Fruit fly (Drosophila melanogaster) whole organism, embryonic: ENCODE data around the gene CG4025.
A peak's percentile ranks its signal among the peaks of the same experiment; 100 is the strongest.

Experiments used
- Antp ChIP-seq: fragments of 200-800 bp; sonication (Bioruptor generic); optimal IDR thresholded peaks from 3 replicates; lab custom pipeline; 2016; ENCODE audit warnings: missing biosample characterization, missing genetic modification characterization
- Asciz ChIP-seq: fragments of 200-800 bp; sonication (Bioruptor generic); optimal IDR thresholded peaks from 2 replicates; lab custom pipeline; 2017; ENCODE audit warnings: missing biosample characterization, mild to moderate bottlenecking, missing genetic modification characterization, missing genetic modification reagents
- Atf6 ChIP-seq: fragments of 200-800 bp; sonication (Bioruptor generic); IDR thresholded peaks from 2 replicates; pipeline ENCODE4 v1.3.6; 2022; ENCODE audit warnings: missing biosample characterization, missing genetic modification characterization
- B-H1 ChIP-seq: fragments of 200-800 bp; sonication (Bioruptor generic); IDR thresholded peaks from 3 replicates; pipeline ENCODE4 v1.3.6; 2022; ENCODE audit warnings: missing biosample characterization, missing genetic modification characterization
- C15 ChIP-seq: fragments of 200-800 bp; sonication (Bioruptor generic); IDR thresholded peaks from 3 replicates; pipeline ENCODE4 v1.3.6; 2022; ENCODE audit warnings: missing biosample characterization, missing genetic modification characterization
- CG11398 ChIP-seq: fragments of 200-800 bp; sonication (Bioruptor generic); optimal IDR thresholded peaks from 2 replicates; lab custom pipeline; 2016; ENCODE audit warnings: missing biosample characterization, missing genetic modification characterization
- CG11695 ChIP-seq: fragments of 200-800 bp; sonication (Bioruptor generic); IDR thresholded peaks from 3 replicates; pipeline ENCODE4 v1.3.6; 2022; ENCODE audit warnings: missing biosample characterization, missing genetic modification characterization
- CG12942 ChIP-seq: fragments of 200-800 bp; sonication (Bioruptor generic); optimal IDR thresholded peaks from 3 replicates; lab custom pipeline; 2016; ENCODE audit warnings: missing biosample characterization, missing genetic modification characterization
- CG13894 ChIP-seq: fragments of 200-800 bp; sonication (Bioruptor generic); optimal IDR thresholded peaks from 3 replicates; lab custom pipeline; 2018; ENCODE audit warnings: missing biosample characterization, mild to moderate bottlenecking, missing genetic modification characterization, moderate library complexity
- CG14014 ChIP-seq: fragments of 200-800 bp; sonication (Bioruptor generic); IDR thresholded peaks from 2 replicates; pipeline ENCODE4 v1.3.6; 2022; ENCODE audit warnings: missing biosample characterization, missing genetic modification characterization
- CG2129 ChIP-seq: fragments of 200-800 bp; sonication (Bioruptor generic); IDR thresholded peaks from 2 replicates; pipeline ENCODE4 v1.3.6; 2022; ENCODE audit warnings: missing biosample characterization, missing genetic modification characterization; ENCODE audit not compliant: partially characterized antibody
- CG2875 ChIP-seq: fragments of 200-800 bp; sonication (Bioruptor generic); optimal IDR thresholded peaks from 2 replicates; lab custom pipeline; 2017; ENCODE audit warnings: missing biosample characterization, mild to moderate bottlenecking, missing genetic modification characterization, missing genetic modification reagents
- CG30403 ChIP-seq: fragments of 200-800 bp; sonication (Bioruptor generic); optimal IDR thresholded peaks from 3 replicates; lab custom pipeline; 2016; ENCODE audit warnings: missing biosample characterization, missing genetic modification characterization
- CG3163 ChIP-seq: fragments of 200-800 bp; sonication (Bioruptor generic); optimal IDR thresholded peaks from 3 replicates; lab custom pipeline; 2016; ENCODE audit warnings: missing biosample characterization, missing genetic modification characterization
- CG4617 ChIP-seq: fragments of 200-800 bp; sonication (Bioruptor generic); optimal IDR thresholded peaks from 3 replicates; lab custom pipeline; 2016; ENCODE audit warnings: missing biosample characterization, missing genetic modification characterization, borderline replicate concordance
- CG4707 ChIP-seq: fragments of 200-800 bp; sonication (Bioruptor generic); optimal IDR thresholded peaks from 2 replicates; lab custom pipeline; 2018; ENCODE audit warnings: missing biosample characterization, mild to moderate bottlenecking, missing genetic modification characterization, moderate library complexity
- CG4730 ChIP-seq: fragments of 200-800 bp; sonication (Bioruptor generic); IDR thresholded peaks from 2 replicates; pipeline ENCODE4 v1.3.6; 2022; ENCODE audit warnings: missing biosample characterization, missing genetic modification characterization
- CG5953 ChIP-seq: fragments of 200-800 bp; sonication (Bioruptor generic); IDR thresholded peaks from 2 replicates; pipeline ENCODE4 v1.3.6; 2022; ENCODE audit warnings: missing biosample characterization, missing genetic modification characterization
- CG6254 ChIP-seq: fragments of 200-800 bp; sonication (Bioruptor generic); optimal IDR thresholded peaks from 3 replicates; lab custom pipeline; 2017; ENCODE audit warnings: mild to moderate bottlenecking, missing biosample characterization, missing genetic modification reagents, missing genetic modification characterization
- CG6765 ChIP-seq: fragments of 200-800 bp; sonication (Bioruptor generic); optimal IDR thresholded peaks from 3 replicates; lab custom pipeline; 2017; ENCODE audit warnings: missing biosample characterization, mild to moderate bottlenecking, missing genetic modification characterization
- CG6854 ChIP-seq: fragments of 200-800 bp; sonication (Bioruptor generic); optimal IDR thresholded peaks from 3 replicates; lab custom pipeline; 2017; ENCODE audit warnings: missing biosample characterization, mild to moderate bottlenecking, missing genetic modification characterization
- CG7987 ChIP-seq: fragments of 200-800 bp; sonication (Bioruptor generic); optimal IDR thresholded peaks from 2 replicates; lab custom pipeline; 2018; ENCODE audit warnings: missing biosample characterization, mild to moderate bottlenecking, missing genetic modification characterization, moderate library complexity
- CG8089 ChIP-seq: fragments of 200-800 bp; sonication (Bioruptor generic); optimal IDR thresholded peaks from 3 replicates; lab custom pipeline; 2016; ENCODE audit warnings: missing biosample characterization, missing genetic modification characterization
- CG9437 ChIP-seq: fragments of 200-800 bp; sonication (Bioruptor generic); optimal IDR thresholded peaks from 2 replicates; lab custom pipeline; 2018; ENCODE audit warnings: missing biosample characterization, mild to moderate bottlenecking, missing genetic modification characterization
- CG9932 ChIP-seq: fragments of 200-800 bp; sonication (Bioruptor generic); IDR thresholded peaks from 2 replicates; pipeline ENCODE4 v1.3.6; 2022; ENCODE audit warnings: missing biosample characterization, missing genetic modification characterization
- Camta ChIP-seq: fragments of 200-800 bp; sonication (Bioruptor generic); optimal IDR thresholded peaks from 2 replicates; lab custom pipeline; 2016; ENCODE audit warnings: missing biosample characterization, missing genetic modification characterization
- Fer1 ChIP-seq: fragments of 200-800 bp; sonication (Bioruptor generic); optimal IDR thresholded peaks from 2 replicates; lab custom pipeline; 2017; ENCODE audit warnings: missing biosample characterization, mild to moderate bottlenecking, missing genetic modification characterization
- NC2α ChIP-seq: fragments of 200-800 bp; sonication (Bioruptor generic); optimal IDR thresholded peaks from 2 replicates; lab custom pipeline; 2016; ENCODE audit warnings: missing biosample characterization, missing genetic modification characterization
- NfI ChIP-seq: fragments of 200-800 bp; sonication (Bioruptor generic); optimal IDR thresholded peaks from 3 replicates; lab custom pipeline; 2018; ENCODE audit warnings: missing biosample characterization, mild to moderate bottlenecking, missing genetic modification characterization, moderate library complexity
- Oli ChIP-seq: fragments of 200-800 bp; sonication (Bioruptor generic); optimal IDR thresholded peaks from 2 replicates; lab custom pipeline; 2018; ENCODE audit warnings: missing biosample characterization, mild to moderate bottlenecking, missing genetic modification characterization, moderate library complexity
- Side ChIP-seq: fragments of 200-800 bp; sonication (Bioruptor generic); optimal IDR thresholded peaks from 2 replicates; lab custom pipeline; 2016; ENCODE audit warnings: missing biosample characterization, missing genetic modification characterization
- Xbp1 ChIP-seq: fragments of 200-800 bp; sonication (Bioruptor generic); optimal IDR thresholded peaks from 3 replicates; lab custom pipeline; 2016; ENCODE audit warnings: missing biosample characterization, mild to moderate bottlenecking, missing genetic modification characterization
- YL-1 ChIP-seq: fragments of 200-800 bp; sonication (Bioruptor generic); optimal IDR thresholded peaks from 3 replicates; lab custom pipeline; 2017; ENCODE audit warnings: missing biosample characterization, mild to moderate bottlenecking, missing genetic modification characterization
- al ChIP-seq: fragments of 200-800 bp; sonication (Bioruptor generic); IDR thresholded peaks from 2 replicates; pipeline ENCODE4 v1.3.6; 2022; ENCODE audit warnings: missing biosample characterization, missing genetic modification characterization
- ato ChIP-seq: fragments of 200-800 bp; sonication (Bioruptor generic); IDR thresholded peaks from 2 replicates; pipeline ENCODE4 v1.3.6; 2022; ENCODE audit warnings: missing biosample characterization, missing genetic modification characterization; ENCODE audit not compliant: partially characterized antibody
- bbx ChIP-seq: fragments of 200-800 bp; sonication (Bioruptor generic); IDR thresholded peaks from 2 replicates; pipeline ENCODE4 v1.3.6; 2022; ENCODE audit warnings: missing biosample characterization, missing genetic modification characterization; ENCODE audit not compliant: partially characterized antibody
- crc ChIP-seq: fragments of 200-800 bp; sonication (Bioruptor generic); optimal IDR thresholded peaks from 2 replicates; lab custom pipeline; 2016; ENCODE audit warnings: missing biosample characterization, missing genetic modification characterization
- cwo ChIP-seq: fragments of 200-800 bp; sonication (Bioruptor generic); optimal IDR thresholded peaks from 3 replicates; lab custom pipeline; 2017; ENCODE audit warnings: missing biosample characterization, missing genetic modification characterization, mild to moderate bottlenecking, moderate library complexity, missing genetic modification reagents
- fru ChIP-seq: fragments of >200 bp; optimal IDR thresholded peaks from 2 replicates; lab custom pipeline; 2017
- hth ChIP-seq: fragments of >200 bp; optimal IDR thresholded peaks from 2 replicates; lab custom pipeline; 2017; ENCODE audit warnings: inconsistent platforms
- ind ChIP-seq: fragments of 200-800 bp; sonication (Bioruptor generic); optimal IDR thresholded peaks from 3 replicates; lab custom pipeline; 2016; ENCODE audit warnings: missing biosample characterization, missing genetic modification characterization
- jigr1 ChIP-seq: fragments of 200-800 bp; sonication (Bioruptor generic); IDR thresholded peaks from 3 replicates; pipeline ENCODE4 v1.3.6; 2022; ENCODE audit warnings: missing biosample characterization, missing genetic modification characterization
- kah ChIP-seq: fragments of 200-800 bp; sonication (Bioruptor generic); optimal IDR thresholded peaks from 2 replicates; lab custom pipeline; 2018; ENCODE audit warnings: missing biosample characterization, mild to moderate bottlenecking, missing genetic modification characterization
- sens-2 ChIP-seq: fragments of 200-800 bp; sonication (Bioruptor generic); IDR thresholded peaks from 2 replicates; pipeline ENCODE4 v1.3.6; 2022; ENCODE audit warnings: missing biosample characterization, missing genetic modification characterization
- shn ChIP-seq: fragments of 200-800 bp; sonication (Bioruptor generic); optimal IDR thresholded peaks from 3 replicates; lab custom pipeline; 2016; ENCODE audit warnings: missing biosample characterization, missing genetic modification characterization
- stwl ChIP-seq: fragments of 200-800 bp; sonication (Bioruptor generic); optimal IDR thresholded peaks from 3 replicates; lab custom pipeline; 2018; ENCODE audit warnings: missing biosample characterization, mild to moderate bottlenecking, missing genetic modification characterization, moderate library complexity
- sug ChIP-seq: fragments of 200-800 bp; optimal IDR thresholded peaks from 2 replicates; lab custom pipeline; 2019; ENCODE audit warnings: missing biosample characterization, mild to moderate bottlenecking, missing genetic modification characterization, moderate library complexity
- toy ChIP-seq: fragments of 200-800 bp; sonication (Bioruptor generic); IDR thresholded peaks from 2 replicates; pipeline ENCODE4 v1.3.6; 2022; ENCODE audit warnings: missing biosample characterization, missing genetic modification characterization
- yki ChIP-seq: fragments of >200 bp; optimal IDR thresholded peaks from 3 replicates; lab custom pipeline; 2018
- zfh1 ChIP-seq: fragments of 200-800 bp; sonication (Bioruptor generic); IDR thresholded peaks from 3 replicates; pipeline ENCODE4 v1.3.6; 2022; ENCODE audit warnings: missing biosample characterization, missing genetic modification characterization

Gene CG4025

dm6 chrX:2050070-2050899 lies 26.5 kb upstream of the CG4025 start, which contains the start of gene moody (continued):
- peak; percentile 83 for TF ChIP-seq CG6254 (GFP tag; lab: Kevin White, UChicago)
- TF ChIP-seq CG2875, result peak; percentile 93
- peak; percentile 97 for TF ChIP-seq CG7987 (GFP tag; lab: Kevin White, UChicago)
- peak; percentile 96 for TF ChIP-seq C15 (GFP tag; lab: Robert Waterston, UW)
- peak; percentile 90 for TF ChIP-seq CG3163
- peak; percentile 96 for TF ChIP-seq CG6854
- peak; percentile 87 for TF ChIP-seq CG4707 (GFP tag; lab: Kevin White, UChicago)
- peak; percentile 97 for TF ChIP-seq sens-2 (GFP tag; lab: Robert Waterston, UW)
- peak; percentile 94 for TF ChIP-seq CG8089 (GFP tag; lab: Kevin White, UChicago)
- peak; percentile 97 for TF ChIP-seq CG4617 (GFP tag; lab: Kevin White, UChicago)
- peak; percentile 99 for TF ChIP-seq Antp (GFP tag; lab: Kevin White, UChicago)
- TF ChIP-seq Asciz (GFP tag; lab: Kevin White, UChicago), result peak; percentile 85
- peak; percentile 94 for TF ChIP-seq CG11695
- TF ChIP-seq YL-1 (GFP tag; lab: Kevin White, UChicago), result peak; percentile 96
- TF ChIP-seq CG14014, result peak; percentile 99
- peak; percentile 93 for TF ChIP-seq Oli (tag; lab: Kevin White, UChicago)
- TF ChIP-seq fru (lab: Kevin White, UChicago), result no peak
- TF ChIP-seq al (GFP tag; lab: Robert Waterston, UW), result peak; percentile 98
- TF ChIP-seq cwo, result peak; percentile 96
- peak; percentile 98 for TF ChIP-seq Atf6 (GFP tag; lab: Robert Waterston, UW)
- peak; percentile 93 for TF ChIP-seq NC2α (GFP tag; lab: Kevin White, UChicago)
- TF ChIP-seq CG30403 (GFP tag; lab: Kevin White, UChicago), result peak; percentile 98
- no peak for TF ChIP-seq CG2129 (GFP tag; lab: Robert Waterston, UW)
- peak; percentile 97 for TF ChIP-seq CG13894 (tag; lab: Kevin White, UChicago)
- peak; percentile 6 for TF ChIP-seq stwl
- TF ChIP-seq hth, result no peak
- peak; percentile 95 for TF ChIP-seq Camta (GFP tag; lab: Kevin White, UChicago)
- peak; percentile 99 for TF ChIP-seq CG9932
- peak; percentile 98 for TF ChIP-seq Fer1
- peak; percentile 98 for TF ChIP-seq shn
- TF ChIP-seq kah (GFP tag; lab: Kevin White, UChicago), result peak; percentile 90
- peak; percentile 98 for TF ChIP-seq CG12942 (GFP tag; lab: Kevin White, UChicago)
- TF ChIP-seq sug (tag; lab: Kevin White, UChicago), result peak; percentile 97
- peak; percentile 97 for TF ChIP-seq CG4730 (GFP tag; lab: Robert Waterston, UW)
- peak; percentile 98 for TF ChIP-seq CG5953
- TF ChIP-seq jigr1 (GFP tag; lab: Robert Waterston, UW), result peak; percentile 92
- TF ChIP-seq toy (GFP tag; lab: Robert Waterston, UW), result peak; percentile 95
- peak; percentile 97 for TF ChIP-seq NfI (GFP tag; lab: Kevin White, UChicago)
- TF ChIP-seq B-H1 (GFP tag; lab: Robert Waterston, UW), result peak; percentile 96
- peak; percentile 98 for TF ChIP-seq Xbp1
- peak; percentile 98 for TF ChIP-seq Side (GFP tag; lab: Kevin White, UChicago)
- peak; percentile 96 for TF ChIP-seq CG11398 (GFP tag; lab: Kevin White, UChicago)
- TF ChIP-seq CG9437, result peak; percentile 79
- TF ChIP-seq ind (GFP tag; lab: Kevin White, UChicago), result peak; percentile 99
- no peak for TF ChIP-seq yki (lab: Kevin White, UChicago)
- TF ChIP-seq CG6765 (GFP tag; lab: Kevin White, UChicago), result peak; percentile 98
- peak; percentile 95 for TF ChIP-seq crc (GFP tag; lab: Kevin White, UChicago)
- no peak for TF ChIP-seq bbx (GFP tag; lab: Robert Waterston, UW)
- no peak for TF ChIP-seq ato (GFP tag; lab: Robert Waterston, UW)
- peak; percentile 99 for TF ChIP-seq zfh1 (GFP tag; lab: Robert Waterston, UW)
